Worm (Caenorhabditis elegans) whole organism, L1 larva: Measurements from ENCODE around the gene F33E11.2.

ENCODE experiments used
- F16B12.6 ChIP-seq: fragments of 150-350 bp; optimal IDR thresholded peaks from 2 replicates; lab custom pipeline; 2014; ENCODE audit warnings: missing biosample characterization, missing genetic modification characterization
- aha-1 ChIP-seq: fragments of 150-350 bp; optimal IDR thresholded peaks from 2 replicates; lab custom pipeline; 2014; ENCODE audit warnings: missing biosample characterization, missing genetic modification characterization
- hlh-17 ChIP-seq: fragments of 200-800 bp; sonication (Bioruptor generic); optimal IDR thresholded peaks from 2 replicates; lab custom pipeline; 2018; ENCODE audit warnings: missing genetic modification characterization, mild to moderate bottlenecking, missing compliant biosample characterization, moderate library complexity, borderline replicate concordance
- nhr-28 ChIP-seq: fragments of 150-350 bp; optimal IDR thresholded peaks from 2 replicates; lab custom pipeline; 2014; ENCODE audit warnings: missing biosample characterization, missing genetic modification characterization

DNA sequence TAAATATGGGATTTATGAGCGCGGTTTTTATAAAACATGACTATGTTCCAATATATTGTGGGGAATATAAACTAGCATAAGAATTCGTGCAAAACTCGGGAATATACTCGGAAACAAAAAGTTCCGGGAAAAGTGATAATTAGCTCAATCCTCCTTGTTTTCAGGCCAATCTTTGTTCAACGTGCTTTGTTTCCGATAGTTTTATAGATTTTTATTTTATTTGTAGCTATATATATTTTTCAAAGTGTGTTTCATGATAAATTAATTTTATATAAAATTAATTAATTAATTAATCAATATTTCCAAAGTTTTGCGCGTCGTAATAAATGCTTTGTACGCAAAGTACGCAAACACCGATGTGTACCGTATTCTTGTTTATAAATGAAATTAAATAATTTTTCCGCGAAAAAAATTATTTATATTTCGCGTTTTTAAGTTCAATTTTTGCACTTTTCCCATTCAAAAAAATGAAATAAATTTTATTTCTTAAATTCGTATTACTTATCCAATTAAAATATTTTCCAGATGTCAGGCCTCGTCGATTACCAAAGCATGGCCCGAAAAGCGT lies at the start of gene F33E11.2:
- TF ChIP-seq F16B12.6 (tag; lab: Kevin White, UChicago) = no peak
- TF ChIP-seq nhr-28 (tag; lab: Kevin White, UChicago) = no peak
- TF ChIP-seq hlh-17 (GFP tag; lab: Kevin White, UChicago) = no peak
- no peak for TF ChIP-seq aha-1
